Worm (Caenorhabditis elegans) whole organism, L3 larva: Measurements from ENCODE around the gene wdr-37.

Experiments
- ZK546.5 ChIP-seq: sonication (generic microtip); optimal IDR thresholded peaks from 2 replicates; lab custom pipeline; 2017; ENCODE audit warnings: missing biosample characterization, missing genetic modification characterization
- ama-1 ChIP-seq: fragments of 150-350 bp; optimal IDR thresholded peaks from 2 replicates; lab custom pipeline; 2018
- ceh-16 ChIP-seq: sonication (generic microtip); optimal IDR thresholded peaks from 2 replicates; lab custom pipeline; 2017; ENCODE audit warnings: missing biosample characterization, missing genetic modification characterization
- ceh-28 ChIP-seq: fragments of 150-350 bp; optimal IDR thresholded peaks from 2 replicates; lab custom pipeline; 2014; ENCODE audit warnings: missing biosample characterization, missing genetic modification reagents, missing genetic modification characterization
- ceh-9 ChIP-seq: sonication (generic microtip); optimal IDR thresholded peaks from 2 replicates; lab custom pipeline; 2018; ENCODE audit warnings: missing biosample characterization, missing genetic modification characterization
- daf-12 ChIP-seq: fragments of 150-350 bp; optimal IDR thresholded peaks from 2 replicates; lab custom pipeline; 2014; ENCODE audit warnings: missing biosample characterization, missing genetic modification reagents, missing genetic modification characterization
- egl-27 ChIP-seq: sonication (generic microtip); optimal IDR thresholded peaks from 4 replicates; lab custom pipeline; 2017; ENCODE audit warnings: missing biosample characterization, missing genetic modification reagents, missing genetic modification characterization
- egl-5 ChIP-seq: fragments of 150-350 bp; optimal IDR thresholded peaks from 2 replicates; lab custom pipeline; 2017; ENCODE audit warnings: missing biosample characterization, missing genetic modification reagents, missing genetic modification characterization, inconsistent platforms
- elt-1 ChIP-seq: fragments of 150-350 bp; optimal IDR thresholded peaks from 2 replicates; lab custom pipeline; 2014; ENCODE audit warnings: missing biosample characterization, missing genetic modification characterization
- elt-2 ChIP-seq: sonication (generic microtip); optimal IDR thresholded peaks from 2 replicates; lab custom pipeline; 2016; ENCODE audit warnings: missing genetic modification reagents, mild to moderate bottlenecking, missing genetic modification characterization, missing compliant biosample characterization
- elt-3 ChIP-seq, 3 experiments: fragments of 150-350 bp in 1 of 3; sonication (generic microtip) in 2 of 3; optimal IDR thresholded peaks; 2 replicates in 2 of 3; 4 replicates in 1 of 3; lab custom pipeline; 2014 to 2017; ENCODE audit warnings: missing biosample characterization in 3 of 3, missing genetic modification characterization in 3 of 3
- eor-1 ChIP-seq, 2 experiments: fragments of 150-350 bp; optimal IDR thresholded peaks; 2 replicates each; lab custom pipeline; 2014 to 2018; ENCODE audit warnings: missing biosample characterization in 2 of 2, missing genetic modification characterization in 2 of 2
- fkh-10 ChIP-seq: sonication (generic microtip); optimal IDR thresholded peaks from 2 replicates; lab custom pipeline; 2017; ENCODE audit warnings: missing biosample characterization, missing genetic modification reagents, missing genetic modification characterization
- fkh-2 ChIP-seq: fragments of 150-350 bp; optimal IDR thresholded peaks from 2 replicates; lab custom pipeline; 2014; ENCODE audit warnings: missing biosample characterization, missing genetic modification reagents, missing genetic modification characterization
- fos-1 ChIP-seq: fragments of 150-350 bp; optimal IDR thresholded peaks from 2 replicates; lab custom pipeline; 2014; ENCODE audit warnings: missing biosample characterization, missing genetic modification characterization
- hmg-11 ChIP-seq: sonication (generic microtip); optimal IDR thresholded peaks from 2 replicates; lab custom pipeline; 2016; ENCODE audit warnings: missing genetic modification characterization, missing compliant biosample characterization
- lin-39 ChIP-seq: fragments of 150-350 bp; optimal IDR thresholded peaks from 2 replicates; lab custom pipeline; 2018; ENCODE audit warnings: missing biosample characterization, missing genetic modification reagents, missing genetic modification characterization
- lsy-12 ChIP-seq: sonication (generic microtip); optimal IDR thresholded peaks from 2 replicates; lab custom pipeline; 2016; ENCODE audit warnings: mild to moderate bottlenecking, missing genetic modification characterization, missing compliant biosample characterization
- mdl-1 ChIP-seq: fragments of 150-350 bp; optimal IDR thresholded peaks from 2 replicates; lab custom pipeline; 2014; ENCODE audit warnings: missing biosample characterization, missing genetic modification characterization
- mml-1 ChIP-seq: fragments of 150-350 bp; sonication (generic microtip); optimal IDR thresholded peaks from 3 replicates; lab custom pipeline; 2014; ENCODE audit warnings: missing biosample characterization, missing genetic modification characterization
- nfya-1 ChIP-seq: sonication (generic microtip); optimal IDR thresholded peaks from 2 replicates; lab custom pipeline; 2017; ENCODE audit warnings: missing genetic modification characterization, mild to moderate bottlenecking, missing compliant biosample characterization, antibody characterized with exemption, moderate library complexity; ENCODE audit not compliant: insufficient read depth
- nhr-11 ChIP-seq: fragments of 150-350 bp; optimal IDR thresholded peaks from 2 replicates; lab custom pipeline; 2014; ENCODE audit warnings: missing biosample characterization, missing genetic modification characterization
- nhr-12 ChIP-seq: fragments of 150-350 bp; optimal IDR thresholded peaks from 2 replicates; lab custom pipeline; 2014; ENCODE audit warnings: missing biosample characterization, missing genetic modification characterization
- nhr-23 ChIP-seq: fragments of 150-350 bp; optimal IDR thresholded peaks from 2 replicates; lab custom pipeline; 2014; ENCODE audit warnings: missing biosample characterization, missing genetic modification reagents, missing genetic modification characterization
- nhr-237 ChIP-seq: fragments of 150-350 bp; optimal IDR thresholded peaks from 2 replicates; lab custom pipeline; 2014; ENCODE audit warnings: missing biosample characterization, missing genetic modification characterization
- nhr-25 ChIP-seq: sonication (generic microtip); optimal IDR thresholded peaks from 2 replicates; lab custom pipeline; 2017; ENCODE audit warnings: missing biosample characterization, missing genetic modification characterization
- nhr-28 ChIP-seq: fragments of 150-350 bp; optimal IDR thresholded peaks from 2 replicates; lab custom pipeline; 2014; ENCODE audit warnings: missing biosample characterization, missing genetic modification characterization
- nhr-43 ChIP-seq: sonication (generic microtip); optimal IDR thresholded peaks from 2 replicates; lab custom pipeline; 2016; ENCODE audit warnings: mild to moderate bottlenecking, missing genetic modification characterization, missing compliant biosample characterization; ENCODE audit not compliant: poor library complexity, severe bottlenecking
- nhr-67 ChIP-seq: fragments of 150-350 bp; optimal IDR thresholded peaks from 2 replicates; lab custom pipeline; 2014; ENCODE audit warnings: missing biosample characterization, missing genetic modification characterization
- nhr-76 ChIP-seq: fragments of 150-350 bp; sonication (generic microtip); optimal IDR thresholded peaks from 5 replicates; lab custom pipeline; 2014; ENCODE audit warnings: missing biosample characterization, missing genetic modification characterization
- pha-4 ChIP-seq: fragments of 150-350 bp; optimal IDR thresholded peaks from 2 replicates; lab custom pipeline; 2014; ENCODE audit warnings: missing biosample characterization, missing genetic modification reagents, missing genetic modification characterization
- sea-2 ChIP-seq: fragments of 150-350 bp; sonication (generic microtip); optimal IDR thresholded peaks from 4 replicates; lab custom pipeline; 2014; ENCODE audit warnings: missing biosample characterization, missing genetic modification reagents, missing genetic modification characterization
- tbx-2 ChIP-seq: sonication (generic microtip); optimal IDR thresholded peaks from 2 replicates; lab custom pipeline; 2016; ENCODE audit warnings: mild to moderate bottlenecking, missing genetic modification characterization, missing compliant biosample characterization
- unc-39 ChIP-seq: sonication (generic microtip); optimal IDR thresholded peaks from 4 replicates; lab custom pipeline; 2017; ENCODE audit warnings: missing biosample characterization, missing genetic modification characterization
- zag-1 ChIP-seq: fragments of 150-350 bp; optimal IDR thresholded peaks from 2 replicates; lab custom pipeline; 2014; ENCODE audit warnings: missing biosample characterization, missing genetic modification characterization
- ztf-4 ChIP-seq: fragments of 150-350 bp; optimal IDR thresholded peaks from 2 replicates; lab custom pipeline; 2014; ENCODE audit warnings: missing biosample characterization, missing genetic modification characterization

The wdr-37 gene

DNA sequence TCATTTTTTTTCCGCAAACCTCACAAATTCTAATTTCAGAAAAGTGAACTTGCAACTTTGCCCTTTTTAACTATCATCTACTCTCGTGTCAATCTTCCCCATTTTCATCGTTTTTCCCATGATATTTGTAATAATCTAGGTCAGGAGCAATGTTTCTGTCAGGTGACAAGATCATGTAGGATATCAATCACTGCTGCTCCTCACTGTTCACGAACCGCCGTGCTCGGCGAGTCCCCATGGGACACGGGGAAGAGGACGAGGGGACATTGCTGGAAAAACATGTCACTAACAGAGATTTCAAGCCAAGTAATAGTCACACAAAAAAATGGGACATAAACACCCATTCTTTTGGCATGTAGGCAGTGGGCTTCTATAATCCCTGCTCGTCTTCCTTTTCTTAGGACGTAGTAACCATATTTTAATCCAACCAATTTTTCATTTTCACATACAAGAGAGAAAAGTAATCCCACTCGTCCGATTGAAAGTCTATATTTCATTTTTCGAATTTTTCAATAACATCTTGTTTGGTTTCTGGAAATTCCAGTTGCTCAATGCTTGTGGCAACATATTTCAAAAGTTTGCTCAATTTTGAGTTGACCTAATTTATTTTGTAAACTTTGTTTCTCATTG is 28.9 kb downstream of the wdr-37 start:
- no peak for TF ChIP-seq pha-4 (tag; lab: Kevin White, UChicago)
- peak; percentile 36 for TF ChIP-seq lin-39
- TF ChIP-seq nfya-1: peak; percentile 10

DNA sequence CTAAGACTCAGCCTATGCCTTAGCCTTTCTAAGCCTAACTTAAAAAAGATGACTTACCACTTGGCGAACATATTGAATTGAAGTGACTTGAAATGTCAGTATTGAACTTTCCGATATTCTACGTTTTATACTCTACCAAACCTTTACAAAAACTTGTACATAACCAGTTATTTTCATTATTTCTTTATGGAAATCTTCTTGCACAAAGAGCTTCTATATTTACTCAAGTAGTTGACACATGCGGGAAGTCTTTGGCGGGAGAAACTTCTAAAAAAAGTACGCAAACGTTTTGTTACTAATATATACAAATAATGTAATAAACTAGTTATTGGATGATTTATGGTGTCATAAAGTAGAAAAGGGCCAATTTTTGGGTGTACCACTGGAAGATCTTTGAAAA is 31.2 kb downstream of the wdr-37 start, which contains the start of gene nspb-12:
Gene nspb-12, minus strand, starts transcription at position 101 of the 400 bp plus-strand sequence.
- TF ChIP-seq nhr-28 (tag; lab: Kevin White, UChicago) (no peak), lsy-12 (tag; lab: Kevin White, UChicago) (no peak), hmg-11 (no peak), tbx-2 (tag; lab: Kevin White, UChicago) (no peak), elt-2 (tag; lab: Kevin White, UChicago) (no peak), nhr-76 (tag; lab: Kevin White, UChicago) (no peak), ztf-4 (no peak), sea-2 (GFP tag; lab: Kevin White, UChicago) (no peak), nhr-11 (tag; lab: Kevin White, UChicago) (no peak)

DNA sequence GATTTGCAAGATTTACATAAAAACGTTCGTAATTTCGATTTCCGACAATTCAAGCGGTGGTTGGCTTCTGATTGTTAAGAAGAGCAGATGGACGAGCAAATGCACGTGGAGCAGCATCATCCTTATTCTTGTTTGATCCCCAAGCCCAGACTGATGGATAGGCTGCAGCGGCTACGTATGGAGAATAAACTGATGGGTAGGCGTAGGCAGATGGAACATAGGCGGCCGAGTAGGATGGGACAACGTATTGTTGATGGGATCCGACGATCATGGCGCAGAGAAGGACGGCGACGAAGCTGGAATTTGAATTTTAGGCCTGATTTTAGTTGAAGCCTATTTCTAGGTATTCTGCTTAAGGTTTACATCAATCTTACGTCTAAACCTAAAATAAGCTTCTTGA is 31.6 kb downstream of the wdr-37 start:
- TF ChIP-seq unc-39 (no peak), fos-1 (tag; lab: Kevin White, UChicago) (no peak), ceh-28 (tag; lab: Kevin White, UChicago) (no peak), elt-2 (tag; lab: Kevin White, UChicago) (no peak), nhr-11 (tag; lab: Kevin White, UChicago) (no peak), eor-1 (tag; optimal IDR thresholded peaks at IDR 0.05; lab: Kevin White, UChicago) (no peak), ztf-4 (no peak), ceh-9 (tag; lab: Kevin White, UChicago) (no peak), fkh-10 (GFP tag; lab: Kevin White, UChicago) (no peak), mml-1 (no peak), nhr-23 (tag; lab: Kevin White, UChicago) (no peak), mdl-1 (tag; lab: Kevin White, UChicago) (no peak), nhr-43 (tag; lab: Kevin White, UChicago) (no peak), fkh-2 (no peak), egl-5 (tag; lab: Kevin White, UChicago) (no peak), sea-2 (GFP tag; lab: Kevin White, UChicago) (no peak), daf-12 (no peak)

DNA sequence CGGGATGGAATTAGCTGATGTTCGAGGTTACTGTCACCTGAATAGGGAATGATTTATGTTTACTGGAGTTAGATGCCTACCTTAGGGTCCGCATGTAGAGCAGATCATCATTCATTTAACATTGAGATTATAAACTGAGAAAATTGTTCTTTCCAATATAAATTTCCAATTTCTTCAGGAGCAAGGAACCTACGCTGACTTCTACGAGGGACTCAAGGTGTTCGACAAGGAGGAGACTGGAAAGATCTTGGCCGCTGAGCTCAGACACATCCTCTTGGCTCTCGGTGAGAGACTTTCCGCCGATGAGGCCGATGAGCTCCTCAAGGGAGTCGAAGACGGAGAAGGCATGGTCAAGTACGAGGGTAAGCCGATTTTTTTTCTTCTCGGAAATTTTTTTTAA is 33.4 kb downstream of the wdr-37 start:
- no peak for TF ChIP-seq nhr-237 (tag; lab: Kevin White, UChicago)
- TF ChIP-seq nhr-76 (tag; lab: Kevin White, UChicago): no peak
- no peak for TF ChIP-seq nhr-28 (tag; lab: Kevin White, UChicago)
- no peak for TF ChIP-seq nhr-67 (tag; lab: Kevin White, UChicago)
- no peak for TF ChIP-seq fkh-10 (GFP tag; lab: Kevin White, UChicago)
- no peak for TF ChIP-seq elt-2 (tag; lab: Kevin White, UChicago)
- no peak for TF ChIP-seq egl-27 (tag; lab: Kevin White, UChicago)
- no peak for TF ChIP-seq ztf-4
- TF ChIP-seq tbx-2 (tag; lab: Kevin White, UChicago): no peak
- no peak for TF ChIP-seq nhr-43 (tag; lab: Kevin White, UChicago)
- no peak for TF ChIP-seq elt-1 (tag; lab: Kevin White, UChicago)
- no peak for TF ChIP-seq ceh-16 (tag; lab: Kevin White, UChicago)
- TF ChIP-seq nfya-1: no peak
- TF ChIP-seq egl-5 (tag; lab: Kevin White, UChicago): no peak
- no peak for TF ChIP-seq nhr-12 (tag; lab: Kevin White, UChicago)
- no peak for TF ChIP-seq nhr-25
- TF ChIP-seq ceh-28 (tag; lab: Kevin White, UChicago): no peak
- TF ChIP-seq, all 47 proteins: peak for 0

DNA sequence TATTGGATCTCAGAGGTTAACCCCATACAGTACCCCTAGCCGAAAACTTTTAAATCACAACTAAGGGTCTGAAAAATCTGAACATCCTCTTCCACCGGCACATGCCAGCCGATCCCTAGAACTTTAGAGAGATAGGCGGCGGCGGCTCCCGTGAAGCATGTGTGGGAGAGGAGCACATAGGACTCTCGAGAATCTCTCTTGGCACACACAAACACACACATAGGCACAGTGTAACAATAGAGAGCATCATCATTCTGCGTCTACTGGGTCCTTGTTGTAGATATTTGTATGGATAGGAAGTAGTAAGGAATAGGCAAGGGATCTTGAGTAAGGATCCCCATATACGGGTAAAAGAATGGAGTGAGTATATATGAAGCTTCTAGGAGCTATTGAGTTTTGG is 34.2 kb downstream of the wdr-37 start:
- TF ChIP-seq mml-1 (no peak), ama-1 (lab: Kevin White, UChicago) (no peak), nhr-28 (tag; lab: Kevin White, UChicago) (no peak), lsy-12 (tag; lab: Kevin White, UChicago) (no peak), zag-1 (tag; lab: Kevin White, UChicago) (no peak), elt-3 (tag; optimal IDR thresholded peaks at IDR 0.05; lab: Kevin White, UChicago) (no peak), ceh-28 (tag; lab: Kevin White, UChicago) (no peak), eor-1 (tag; optimal IDR thresholded peaks at IDR 0.05; lab: Kevin White, UChicago) (no peak), lin-39 (no peak), ZK546.5 (tag; lab: Kevin White, UChicago) (no peak)
